Worm (Caenorhabditis elegans): ENCODE results near the gene C05B5.2.
A peak's percentile ranks its signal among the peaks of the same experiment; 100 is the strongest.

Gene C05B5.2

DNA sequence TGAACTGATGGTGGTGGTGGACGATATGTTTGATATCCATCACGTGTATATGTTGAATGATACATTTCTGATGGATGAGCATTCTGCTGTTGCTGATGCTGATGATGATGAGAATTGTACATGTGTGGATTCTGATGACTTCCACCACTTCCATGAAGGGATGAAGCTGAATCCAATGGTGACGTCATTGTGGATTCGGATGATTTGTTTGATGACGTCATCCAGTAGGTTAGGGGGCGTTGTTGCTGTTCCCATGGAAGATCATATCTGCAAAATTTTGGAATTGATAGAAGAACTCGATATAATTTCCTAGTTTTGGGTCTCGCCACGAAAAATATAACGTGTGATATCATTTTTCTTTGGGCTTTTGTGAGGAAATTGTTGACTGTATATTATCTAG lies 36.9 kb downstream of the C05B5.2 start:
- TF ChIP-seq fos-1 (tag; optimal IDR thresholded peaks at IDR 0.05) (no peak), unc-39 (tag; optimal IDR thresholded peaks at IDR 0.05) (no peak), ZK546.5 (tag; optimal IDR thresholded peaks at IDR 0.05) (no peak)

DNA sequence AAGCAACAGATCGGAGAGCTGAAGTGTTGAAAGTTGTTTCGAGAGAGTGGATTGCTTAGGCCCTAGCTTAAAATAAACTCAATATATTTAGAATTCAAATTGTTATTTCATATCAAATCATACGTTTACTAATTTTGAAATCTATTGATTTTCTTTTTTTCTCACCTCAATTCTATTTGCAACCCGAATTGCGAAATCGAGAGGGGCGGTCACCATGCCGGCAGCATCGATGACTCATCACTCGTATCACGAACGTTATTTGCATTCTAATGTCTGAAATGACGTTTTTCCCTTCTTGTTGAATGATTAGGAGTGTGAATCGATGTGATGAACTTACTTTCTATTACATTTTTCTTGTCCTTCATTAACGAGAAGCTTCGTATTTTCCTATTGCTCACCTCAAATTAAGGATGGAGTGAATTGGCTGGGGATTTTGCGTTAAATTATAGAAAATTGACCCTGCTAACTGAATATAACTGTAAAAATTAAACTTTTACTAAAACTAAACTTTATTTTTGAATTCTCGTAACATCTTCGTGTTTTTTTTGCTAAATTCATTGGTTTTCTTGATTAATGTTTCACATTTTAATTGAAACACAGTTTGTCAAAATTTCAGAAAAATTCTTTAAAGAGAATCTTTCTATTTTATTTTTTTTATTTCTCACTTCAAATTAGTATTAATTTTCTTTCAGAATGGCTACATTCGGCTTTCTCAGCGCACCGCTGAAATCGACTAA lies 43.5 kb downstream of the C05B5.2 start, which contains the start of gene alx-1:
alx-1 (plus strand) TSS at position 687 of the 737 bp plus-strand sequence.
- TF ChIP-seq jun-1 (tag; optimal IDR thresholded peaks at IDR 0.05) = peak; percentile 66
- TF ChIP-seq nfya-1 (tag; optimal IDR thresholded peaks at IDR 0.05; ENCODE audit: insufficient read depth) = peak; percentile 20
- no peak for TF ChIP-seq nhr-67 (tag; optimal IDR thresholded peaks at IDR 0.05)
- TF ChIP-seq elt-2 (tag; optimal IDR thresholded peaks at IDR 0.05) = peak; percentile 52
- no peak for TF ChIP-seq ceh-9 (tag; optimal IDR thresholded peaks at IDR 0.05)
- no peak for TF ChIP-seq zag-1 (tag; optimal IDR thresholded peaks at IDR 0.05)
- TF ChIP-seq mml-1 (tag; optimal IDR thresholded peaks at IDR 0.05) = no peak
- TF ChIP-seq daf-12 (tag; optimal IDR thresholded peaks at IDR 0.05) = no peak
- no peak for TF ChIP-seq ceh-82 (tag; optimal IDR thresholded peaks at IDR 0.05)
- peak; percentile 40 for TF ChIP-seq ceh-28 (tag; optimal IDR thresholded peaks at IDR 0.05)
- no peak for TF ChIP-seq nhr-237 (tag; optimal IDR thresholded peaks at IDR 0.05)
- peak; percentile 50 for TF ChIP-seq pqm-1 (tag; optimal IDR thresholded peaks at IDR 0.05)
- TF ChIP-seq hmg-11 (tag; optimal IDR thresholded peaks at IDR 0.05) = no peak
- peak; percentile 39 for TF ChIP-seq pha-4 (tag; optimal IDR thresholded peaks at IDR 0.05)
- peak; percentile 62 for TF ChIP-seq fos-1 (tag; optimal IDR thresholded peaks at IDR 0.05)
- TF ChIP-seq snpc-4 (tag; optimal IDR thresholded peaks at IDR 0.05) = peak; percentile 3

DNA sequence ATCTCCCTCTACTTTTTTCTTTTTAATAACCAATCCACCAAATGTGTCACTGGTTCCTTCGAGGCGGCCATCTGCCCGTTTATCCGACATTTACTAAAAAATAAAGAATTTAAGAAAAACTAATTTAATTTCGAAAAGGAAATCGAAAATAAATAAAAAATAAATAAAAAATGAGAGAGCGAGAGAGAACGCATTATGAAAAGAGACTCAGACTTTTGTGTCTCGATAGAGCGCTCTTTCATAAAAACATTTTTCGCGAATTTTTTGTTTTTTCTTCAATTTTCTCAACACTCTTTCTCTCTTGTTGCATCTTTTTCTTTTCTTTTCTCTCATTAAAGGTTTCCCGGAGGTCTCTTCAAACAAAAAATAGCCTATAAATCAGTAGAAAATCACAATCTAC lies 44.2 kb downstream of the C05B5.2 start, which contains the start of gene mog-1:
mog-1 (minus strand) TSS at position 93 of the 400 bp plus-strand sequence.
- TF ChIP-seq nhr-43 (tag; optimal IDR thresholded peaks at IDR 0.05; ENCODE audit: poor library complexity, severe bottlenecking) = no peak
- TF ChIP-seq elt-1 (tag; optimal IDR thresholded peaks at IDR 0.05) = no peak
- TF ChIP-seq daf-12 (tag; optimal IDR thresholded peaks at IDR 0.05) = no peak
- TF ChIP-seq unc-62 (GFP tag; optimal IDR thresholded peaks at IDR 0.05) = no peak
- TF ChIP-seq snpc-4 (tag; optimal IDR thresholded peaks at IDR 0.05) = no peak
- no peak for TF ChIP-seq ceh-28 (tag; optimal IDR thresholded peaks at IDR 0.05)
- TF ChIP-seq nhr-11 (tag; optimal IDR thresholded peaks at IDR 0.05) = no peak
- TF ChIP-seq zag-1 (tag; optimal IDR thresholded peaks at IDR 0.05) = no peak
- no peak for TF ChIP-seq ztf-4 (tag; optimal IDR thresholded peaks at IDR 0.05)
- no peak for TF ChIP-seq jun-1 (tag; optimal IDR thresholded peaks at IDR 0.05)
- no peak for TF ChIP-seq ceh-16 (tag; optimal IDR thresholded peaks at IDR 0.05)
- TF ChIP-seq nhr-12 (tag; optimal IDR thresholded peaks at IDR 0.05) = no peak
- no peak for TF ChIP-seq R02D3.7 (tag; optimal IDR thresholded peaks at IDR 0.05)
- peak; percentile 17 for TF ChIP-seq lin-15B (tag; optimal IDR thresholded peaks at IDR 0.05)
- no peak for TF ChIP-seq elt-2 (tag; optimal IDR thresholded peaks at IDR 0.05)
- no peak for TF ChIP-seq egl-27 (tag; optimal IDR thresholded peaks at IDR 0.05)
- no peak for TF ChIP-seq nhr-77 (tag; optimal IDR thresholded peaks at IDR 0.05)
- no peak for TF ChIP-seq nhr-25 (tag; optimal IDR thresholded peaks at IDR 0.05)
- TF ChIP-seq eor-1 (tag; optimal IDR thresholded peaks at IDR 0.05) = no peak
- TF ChIP-seq lsy-12 (tag; optimal IDR thresholded peaks at IDR 0.05) = no peak
- TF ChIP-seq pha-4 (tag; optimal IDR thresholded peaks at IDR 0.05) = peak; percentile 60
- TF ChIP-seq nhr-23 (tag; optimal IDR thresholded peaks at IDR 0.05) = no peak
- TF ChIP-seq egl-5 (tag; optimal IDR thresholded peaks at IDR 0.05) = peak; percentile 11
- TF ChIP-seq hmg-11 (tag; optimal IDR thresholded peaks at IDR 0.05) = no peak
- TF ChIP-seq sea-2 (GFP tag; optimal IDR thresholded peaks at IDR 0.05) = no peak

DNA sequence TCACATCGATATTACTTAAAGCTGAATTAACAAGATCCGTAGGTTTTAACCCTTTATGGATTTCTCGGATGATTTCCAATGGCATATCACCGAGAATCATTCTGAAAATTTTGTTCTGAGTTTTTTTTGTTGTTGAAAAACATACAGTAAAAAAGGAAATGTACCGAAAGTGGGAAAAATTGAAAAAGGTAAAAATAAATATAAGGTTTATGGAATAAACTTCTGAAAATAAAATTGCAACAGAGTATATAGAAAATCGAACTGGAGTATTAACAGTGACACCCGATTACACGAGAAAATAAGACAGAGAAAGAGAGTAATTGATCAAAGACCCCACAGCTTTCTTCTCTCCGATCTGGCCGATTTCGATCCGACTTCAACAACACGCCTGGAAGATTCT lies 48.5 kb downstream of the C05B5.2 start, which contains the start of gene K03H1.11:
K03H1.11 (minus strand) TSS at position 101 of the 400 bp plus-strand sequence.
- peak; percentile 13 for TF ChIP-seq nhr-23 (tag; optimal IDR thresholded peaks at IDR 0.05)
- TF ChIP-seq R02D3.7 (tag; optimal IDR thresholded peaks at IDR 0.05) = no peak

Data from whole organism, L3 larva.